Worm (Caenorhabditis elegans): Measurements from ENCODE around the gene jtr-1.

jtr-1 gene

DNA sequence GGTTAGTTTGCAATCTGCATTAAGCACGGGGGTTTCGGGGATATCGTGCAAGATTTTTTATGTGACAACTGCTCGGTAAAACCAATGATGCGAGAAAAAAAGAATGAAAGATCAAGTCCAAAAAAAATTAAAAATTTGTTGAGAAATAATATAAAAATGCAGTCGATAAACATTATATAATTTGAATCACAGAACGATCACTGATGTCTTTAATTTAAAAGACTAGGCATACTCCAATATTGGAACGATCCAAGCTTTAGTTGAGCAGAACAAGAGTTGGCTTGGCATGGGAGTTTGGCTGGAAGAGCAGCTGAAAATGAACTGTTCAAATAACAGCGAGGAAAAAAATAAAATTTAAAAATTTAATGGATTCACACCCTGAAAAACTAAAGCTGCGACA is 6.6 kb downstream of the jtr-1 start, which contains the start of gene clec-171:
Gene clec-171, minus strand, starts transcription at position 101 of the 400 bp plus-strand sequence.
- no peak for TF ChIP-seq nhr-76 (tag; optimal IDR thresholded peaks at IDR 0.05)
- TF ChIP-seq mep-1 (tag; optimal IDR thresholded peaks at IDR 0.05): no peak
- TF ChIP-seq elt-1 (tag; optimal IDR thresholded peaks at IDR 0.05; ENCODE audit: borderline replicate concordance, insufficient read depth): no peak
- no peak for TF ChIP-seq zip-8 (tag; optimal IDR thresholded peaks at IDR 0.05)
- no peak for TF ChIP-seq M03D4.4 (tag; optimal IDR thresholded peaks at IDR 0.05)
- no peak for TF ChIP-seq pha-4 (tag; optimal IDR thresholded peaks at IDR 0.05)
- TF ChIP-seq snpc-4 (tag; optimal IDR thresholded peaks at IDR 0.05): no peak
- TF ChIP-seq unc-120 (tag; optimal IDR thresholded peaks at IDR 0.05; ENCODE audit: poor library complexity, severe bottlenecking): no peak
- TF ChIP-seq ceh-39 (tag; optimal IDR thresholded peaks at IDR 0.05): no peak
- no peak for TF ChIP-seq blmp-1 (tag; optimal IDR thresholded peaks at IDR 0.05)
- no peak for TF ChIP-seq lin-13 (tag; optimal IDR thresholded peaks at IDR 0.05)
- no peak for TF ChIP-seq hlh-1 (tag; optimal IDR thresholded peaks at IDR 0.05)
- no peak for TF ChIP-seq sptf-1 (tag; optimal IDR thresholded peaks at IDR 0.05)
- TF ChIP-seq tbx-8 (GFP tag; optimal IDR thresholded peaks at IDR 0.05): no peak
- TF ChIP-seq unc-62 (GFP tag; optimal IDR thresholded peaks at IDR 0.05): no peak

DNA sequence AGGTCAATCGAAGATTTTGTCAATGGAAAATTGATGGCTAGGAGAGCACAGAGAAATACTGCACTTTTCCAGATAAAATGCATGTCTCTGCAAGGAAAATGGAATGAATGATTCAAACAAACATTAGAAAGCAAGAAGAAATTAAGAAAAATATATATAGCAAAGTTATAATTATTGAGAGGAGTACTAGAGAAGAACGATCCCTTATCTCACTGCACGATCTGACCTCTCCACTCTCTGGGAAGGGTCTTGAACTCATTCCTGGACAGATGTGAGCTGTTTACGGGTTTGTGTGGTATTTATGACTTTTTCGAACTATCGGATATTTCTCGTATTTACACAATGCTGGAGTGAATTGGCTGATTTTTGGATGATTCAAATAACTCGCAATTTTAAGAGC is 9.5 kb downstream of the jtr-1 start, which contains the start of gene Y77E11A.23:
Gene Y77E11A.23, minus strand, starts transcription at position 107 of the 400 bp plus-strand sequence.
- TF ChIP-seq snpc-4 (tag; optimal IDR thresholded peaks at IDR 0.05): no peak
- TF ChIP-seq nhr-2 (tag; optimal IDR thresholded peaks at IDR 0.05): peak; percentile 19
- TF ChIP-seq blmp-1 (tag; optimal IDR thresholded peaks at IDR 0.05): no peak
- no peak for TF ChIP-seq drap-1 (GFP tag; optimal IDR thresholded peaks at IDR 0.05)
- TF ChIP-seq nhr-237 (tag; optimal IDR thresholded peaks at IDR 0.05): no peak
- TF ChIP-seq elt-1 (tag; optimal IDR thresholded peaks at IDR 0.05; ENCODE audit: borderline replicate concordance, insufficient read depth): peak; percentile 93
- TF ChIP-seq zip-8 (tag; optimal IDR thresholded peaks at IDR 0.05): no peak

DNA sequence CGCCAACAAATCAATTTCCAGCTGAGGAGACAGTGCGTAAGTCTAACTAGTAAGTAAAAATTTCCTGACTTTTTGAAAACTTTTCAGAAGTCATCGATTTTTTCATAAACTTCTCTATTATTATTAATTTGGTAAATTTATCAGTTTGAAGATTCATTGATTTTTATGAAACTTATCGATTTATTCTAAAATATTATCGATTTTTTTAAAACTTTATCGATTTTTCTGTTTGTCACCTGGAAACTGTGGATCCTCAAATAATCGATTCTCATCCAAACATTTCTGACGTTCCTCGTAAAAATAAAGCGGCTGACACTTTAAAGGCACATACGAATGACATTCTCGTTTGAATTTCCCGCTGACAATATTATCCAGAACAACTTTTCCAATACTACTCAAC is 13.2 kb downstream of the jtr-1 start:
- TF ChIP-seq ham-2 (GFP tag; optimal IDR thresholded peaks at IDR 0.05) (no peak), mls-2 (tag; optimal IDR thresholded peaks at IDR 0.05) (no peak), ces-1 (GFP tag; optimal IDR thresholded peaks at IDR 0.05) (no peak), ceh-83 (GFP tag; optimal IDR thresholded peaks at IDR 0.05) (no peak), cnd-1 (tag; optimal IDR thresholded peaks at IDR 0.05) (no peak), tbx-8 (GFP tag; optimal IDR thresholded peaks at IDR 0.05) (no peak)

DNA sequence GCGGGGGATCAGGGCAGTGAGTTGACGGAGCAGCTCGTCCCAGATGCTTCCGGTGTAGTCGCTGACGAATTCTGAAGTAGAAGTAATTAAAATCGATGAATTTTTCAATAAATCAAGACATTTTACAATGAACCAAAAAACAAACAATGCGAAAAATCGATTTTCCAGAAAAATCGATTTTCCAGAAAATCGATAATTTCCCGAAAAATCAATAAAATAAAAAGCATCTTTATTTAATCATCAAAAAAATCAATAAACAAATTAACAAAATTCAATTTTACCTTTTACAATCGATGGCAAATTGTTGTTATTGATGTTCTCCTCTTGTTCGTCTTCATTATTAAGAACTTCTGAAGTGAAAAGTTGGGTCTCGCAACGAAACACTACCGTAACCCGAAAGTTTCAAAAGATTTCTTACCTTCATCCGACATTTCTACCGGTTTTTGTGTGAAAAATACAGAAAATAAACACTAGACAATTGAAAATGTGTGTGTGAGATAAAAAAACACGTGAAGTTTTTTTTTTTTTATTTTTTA is 13.9 kb downstream of the jtr-1 start, which contains the start of gene clp-6:
Gene clp-6, minus strand, starts transcription at position 486 of the 536 bp plus-strand sequence.
- TF ChIP-seq lsy-2 (tag; optimal IDR thresholded peaks at IDR 0.05) (no peak), unc-62 (GFP tag; optimal IDR thresholded peaks at IDR 0.05) (no peak), nhr-2 (tag; optimal IDR thresholded peaks at IDR 0.05) (no peak), ces-1 (GFP tag; optimal IDR thresholded peaks at IDR 0.05) (no peak), elt-1 (tag; optimal IDR thresholded peaks at IDR 0.05; ENCODE audit: borderline replicate concordance, insufficient read depth) (no peak), nhr-76 (tag; optimal IDR thresholded peaks at IDR 0.05) (no peak), blmp-1 (tag; optimal IDR thresholded peaks at IDR 0.05) (no peak), ceh-83 (GFP tag; optimal IDR thresholded peaks at IDR 0.05) (no peak), sem-2 (GFP tag; optimal IDR thresholded peaks at IDR 0.05) (no peak), tbx-8 (GFP tag; optimal IDR thresholded peaks at IDR 0.05) (no peak), unc-120 (tag; optimal IDR thresholded peaks at IDR 0.05; ENCODE audit: poor library complexity, severe bottlenecking) (no peak), mls-2 (tag; optimal IDR thresholded peaks at IDR 0.05) (no peak), zip-8 (tag; optimal IDR thresholded peaks at IDR 0.05) (no peak), lin-32 (GFP tag; optimal IDR thresholded peaks at IDR 0.05) (no peak), nhr-28 (tag; optimal IDR thresholded peaks at IDR 0.05) (no peak), flh-1 (GFP tag; optimal IDR thresholded peaks at IDR 0.05) (no peak), pha-4 (tag; optimal IDR thresholded peaks at IDR 0.05) (no peak), cnd-1 (tag; optimal IDR thresholded peaks at IDR 0.05) (no peak), lin-13 (tag; optimal IDR thresholded peaks at IDR 0.05) (no peak), mep-1 (tag; optimal IDR thresholded peaks at IDR 0.05) (no peak)

DNA sequence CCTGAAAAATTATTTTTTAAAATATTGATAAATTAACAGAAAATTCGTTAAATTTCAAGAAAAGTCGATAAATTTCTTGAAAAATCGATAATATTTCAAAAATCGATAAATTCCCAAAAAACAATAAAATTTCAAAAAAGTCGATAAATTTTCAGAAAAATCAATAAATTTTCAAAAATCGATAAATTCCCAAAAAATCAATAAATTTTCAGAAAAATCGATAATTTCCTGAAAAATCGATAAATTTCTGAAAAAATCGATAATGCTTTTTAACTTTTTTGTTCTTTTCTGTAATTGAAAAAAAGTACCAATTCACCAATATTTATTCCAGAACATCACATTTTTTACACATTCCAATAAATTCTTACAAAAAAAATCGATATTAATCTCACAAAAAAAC is 14.4 kb downstream of the jtr-1 start:
- TF ChIP-seq ceh-43 (GFP tag; optimal IDR thresholded peaks at IDR 0.05) (no peak), nhr-76 (tag; optimal IDR thresholded peaks at IDR 0.05) (no peak), sem-2 (GFP tag; optimal IDR thresholded peaks at IDR 0.05) (no peak), mls-2 (tag; optimal IDR thresholded peaks at IDR 0.05) (no peak), M03D4.4 (tag; optimal IDR thresholded peaks at IDR 0.05) (no peak), elt-1 (tag; optimal IDR thresholded peaks at IDR 0.05; ENCODE audit: borderline replicate concordance, insufficient read depth) (no peak), ztf-11 (tag; optimal IDR thresholded peaks at IDR 0.05) (no peak), unc-39 (tag; optimal IDR thresholded peaks at IDR 0.05) (no peak), blmp-1 (tag; optimal IDR thresholded peaks at IDR 0.05) (no peak), lin-13 (tag; optimal IDR thresholded peaks at IDR 0.05) (no peak), zip-8 (tag; optimal IDR thresholded peaks at IDR 0.05) (no peak), tbx-8 (GFP tag; optimal IDR thresholded peaks at IDR 0.05) (no peak), ceh-39 (tag; optimal IDR thresholded peaks at IDR 0.05) (no peak), lin-32 (GFP tag; optimal IDR thresholded peaks at IDR 0.05) (no peak), drap-1 (GFP tag; optimal IDR thresholded peaks at IDR 0.05) (no peak), nhr-237 (tag; optimal IDR thresholded peaks at IDR 0.05) (no peak), mep-1 (tag; optimal IDR thresholded peaks at IDR 0.05) (no peak), unc-62 (GFP tag; optimal IDR thresholded peaks at IDR 0.05) (no peak), pha-4 (tag; optimal IDR thresholded peaks at IDR 0.05) (no peak), hlh-1 (tag; optimal IDR thresholded peaks at IDR 0.05) (no peak)

Measured in whole organism, mixed stage, embryonic.